Fruit fly (Drosophila melanogaster): ENCODE data around the gene CG11756.
A peak's percentile ranks its signal among the peaks of the same experiment; 100 is the strongest.

The CG11756 gene

dm6 chrX:11340719-11341322 lies 7.1 kb upstream of the CG11756 start (continued):
- TF ChIP-seq CG16779 (GFP tag; IDR thresholded peaks at IDR 0.05) (no peak), aop (GFP tag; IDR thresholded peaks at IDR 0.05) (no peak), H15 (GFP tag; IDR thresholded peaks at IDR 0.05) (no peak), phol (tag; optimal IDR thresholded peaks at IDR 0.05) (peak; percentile 4), hb (GFP tag; IDR thresholded peaks at IDR 0.05; ENCODE audit: partially characterized antibody) (no peak), CG43689 (GFP tag; IDR thresholded peaks at IDR 0.05) (no peak), CG11247 (GFP tag; IDR thresholded peaks at IDR 0.05) (no peak), CG12104 (GFP tag; optimal IDR thresholded peaks at IDR 0.05) (no peak), CG12299 (tag; optimal IDR thresholded peaks at IDR 0.05) (no peak), z (GFP tag; IDR thresholded peaks at IDR 0.05) (no peak), eyg (GFP tag; optimal IDR thresholded peaks at IDR 0.05) (no peak), Stat92E (GFP tag; optimal IDR thresholded peaks at IDR 0.05) (no peak), CG10565 (GFP tag; optimal IDR thresholded peaks at IDR 0.05) (no peak), CG14014 (GFP tag; IDR thresholded peaks at IDR 0.05) (no peak), NC2β (GFP tag; optimal IDR thresholded peaks at IDR 0.05) (no peak), lmd (GFP tag; IDR thresholded peaks at IDR 0.05) (0 out of 2 replicates have a peak, but pooled peaks have one; percentile 5), abd-A (tag; optimal IDR thresholded peaks at IDR 0.05) (no peak), slp2 (GFP tag; optimal IDR thresholded peaks at IDR 0.05) (no peak), sd (tag; optimal IDR thresholded peaks at IDR 0.05) (no peak), ara (GFP tag; IDR thresholded peaks at IDR 0.05) (no peak), CG18011 (GFP tag; optimal IDR thresholded peaks at IDR 0.05) (no peak), NK7.1 (GFP tag; optimal IDR thresholded peaks at IDR 0.05) (no peak), CG8089 (GFP tag; optimal IDR thresholded peaks at IDR 0.05) (no peak), tin (GFP tag; optimal IDR thresholded peaks at IDR 0.05) (no peak), CG12659 (GFP tag; optimal IDR thresholded peaks at IDR 0.05) (peak; percentile 7), Hr51 (GFP tag; optimal IDR thresholded peaks at IDR 0.05) (peak in 1 of 2 experiments; percentile 13), oc (tag; optimal IDR thresholded peaks at IDR 0.05) (no peak), Sin3A (optimal IDR thresholded peaks at IDR 0.05) (no peak), CG14667 (GFP tag; IDR thresholded peaks at IDR 0.05) (no peak), seq (GFP tag; IDR thresholded peaks at IDR 0.05) (0 out of 2 replicates have a peak, but pooled peaks have one; percentile 16), Lhr (GFP tag; optimal IDR thresholded peaks at IDR 0.05) (no peak), CG15514 (GFP tag; optimal IDR thresholded peaks at IDR 0.05) (no peak), CG10321 (GFP tag; IDR thresholded peaks at IDR 0.05) (no peak), tup (GFP tag; optimal IDR thresholded peaks at IDR 0.05) (no peak), Hr39 (optimal IDR thresholded peaks at IDR 0.05) (no peak), CG3163 (GFP tag; optimal IDR thresholded peaks at IDR 0.05) (no peak), Opbp (GFP tag; IDR thresholded peaks at IDR 0.05; ENCODE audit: partially characterized antibody) (no peak), sc (optimal IDR thresholded peaks at IDR 0.05) (no peak), sc (GFP tag; optimal IDR thresholded peaks at IDR 0.05) (no peak), CG31365 (tag; optimal IDR thresholded peaks at IDR 0.05) (no peak), bcd (GFP tag; optimal IDR thresholded peaks at IDR 0.05) (no peak), CG1832 (GFP tag; optimal IDR thresholded peaks at IDR 0.05) (peak; percentile 55), CG1602 (GFP tag; optimal IDR thresholded peaks at IDR 0.05) (no peak), Dek (tag; optimal IDR thresholded peaks at IDR 0.05) (no peak), Mad (GFP tag; optimal IDR thresholded peaks at IDR 0.05) (no peak), bowl (GFP tag; IDR thresholded peaks at IDR 0.05) (no peak), cas (GFP tag; IDR thresholded peaks at IDR 0.05) (no peak), Oli (tag; optimal IDR thresholded peaks at IDR 0.05) (peak; percentile 20), CG11504 (tag; optimal IDR thresholded peaks at IDR 0.05) (peak; percentile 34), CG10543 (GFP tag; optimal IDR thresholded peaks at IDR 0.05) (no peak), tx (GFP tag; optimal IDR thresholded peaks at IDR 0.05) (no peak)
